Worm (Caenorhabditis elegans) whole organism, L3 larva: Measurements from ENCODE around the gene M18.6.

Experiments
- R02D3.7 ChIP-seq: fragments of 150-350 bp; optimal IDR thresholded peaks from 2 replicates; lab custom pipeline; 2014; ENCODE audit warnings: missing biosample characterization, missing genetic modification characterization
- ZK546.5 ChIP-seq: sonication (generic microtip); optimal IDR thresholded peaks from 2 replicates; lab custom pipeline; 2017; ENCODE audit warnings: missing biosample characterization, missing genetic modification characterization
- aly-2 ChIP-seq: fragments of 150-350 bp; optimal IDR thresholded peaks from 2 replicates; lab custom pipeline; 2014; ENCODE audit warnings: missing biosample characterization, missing genetic modification characterization
- daf-12 ChIP-seq: fragments of 150-350 bp; optimal IDR thresholded peaks from 2 replicates; lab custom pipeline; 2014; ENCODE audit warnings: missing biosample characterization, missing genetic modification reagents, missing genetic modification characterization
- egl-27 ChIP-seq: sonication (generic microtip); optimal IDR thresholded peaks from 4 replicates; lab custom pipeline; 2017; ENCODE audit warnings: missing biosample characterization, missing genetic modification reagents, missing genetic modification characterization
- fos-1 ChIP-seq: fragments of 150-350 bp; optimal IDR thresholded peaks from 2 replicates; lab custom pipeline; 2014; ENCODE audit warnings: missing biosample characterization, missing genetic modification characterization
- jun-1 ChIP-seq: fragments of 150-350 bp; optimal IDR thresholded peaks from 2 replicates; lab custom pipeline; 2014; ENCODE audit warnings: missing biosample characterization, missing genetic modification reagents, missing genetic modification characterization
- lin-39 ChIP-seq: fragments of 150-350 bp; optimal IDR thresholded peaks from 2 replicates; lab custom pipeline; 2018; ENCODE audit warnings: missing biosample characterization, missing genetic modification reagents, missing genetic modification characterization
- tbx-2 ChIP-seq: sonication (generic microtip); optimal IDR thresholded peaks from 2 replicates; lab custom pipeline; 2016; ENCODE audit warnings: mild to moderate bottlenecking, missing genetic modification characterization, missing compliant biosample characterization

- no peak for TF ChIP-seq R02D3.7
- TF ChIP-seq tbx-2 (tag; lab: Kevin White, UChicago), result no peak
- TF ChIP-seq egl-27 (tag; lab: Kevin White, UChicago), result no peak
- no peak for TF ChIP-seq lin-39 (tag; lab: Kevin White, UChicago)
- no peak for TF ChIP-seq daf-12 (tag; lab: Kevin White, UChicago)
- TF ChIP-seq jun-1, result no peak
- no peak for TF ChIP-seq ZK546.5 (tag; lab: Kevin White, UChicago)
- TF ChIP-seq fos-1 (tag; lab: Kevin White, UChicago), result no peak
- no peak for TF ChIP-seq aly-2 (tag; lab: Kevin White, UChicago)
Observed at ce11 chrIV:12110339-12110738, 10.8 kb upstream of the M18.6 start, which contains the start of gene col-129.
